Worm (Caenorhabditis elegans) whole organism, early embryonic: ENCODE measurements around the gene T10D4.6.

Source experiments
- F13C5.2 ChIP-seq: sonication (generic microtip); optimal IDR thresholded peaks from 2 replicates; lab custom pipeline; 2017; ENCODE audit warnings: mild to moderate bottlenecking, missing genetic modification characterization, inconsistent platforms, missing compliant biosample characterization
- aly-1 ChIP-seq: sonication (generic microtip); optimal IDR thresholded peaks from 2 replicates; lab custom pipeline; 2016; ENCODE audit warnings: missing genetic modification characterization, missing compliant biosample characterization
- ama-1 ChIP-seq: fragments of 150-350 bp; optimal IDR thresholded peaks from 2 replicates; lab custom pipeline; 2014
- hnd-1 ChIP-seq: sonication (generic microtip); optimal IDR thresholded peaks from 2 replicates; lab custom pipeline; 2016; ENCODE audit warnings: missing genetic modification characterization, missing compliant biosample characterization
- pes-1 ChIP-seq: fragments of 200-800 bp; sonication (Bioruptor generic); IDR thresholded peaks from 2 replicates; pipeline ENCODE4 v1.3.6; 2022; ENCODE audit warnings: missing genetic modification reagents, missing genetic modification characterization, missing compliant biosample characterization
- scrt-1 ChIP-seq: fragments of 200-800 bp; sonication (Bioruptor generic); IDR thresholded peaks from 2 replicates; pipeline ENCODE4 v1.3.6; 2022; ENCODE audit warnings: missing genetic modification characterization, missing compliant biosample characterization
- tbx-11 ChIP-seq: fragments of 200-800 bp; sonication (Bioruptor generic); IDR thresholded peaks from 2 replicates; pipeline ENCODE4 v1.3.6; 2022; ENCODE audit warnings: missing genetic modification characterization, missing compliant biosample characterization
- tra-4 ChIP-seq: sonication (generic microtip); optimal IDR thresholded peaks from 2 replicates; lab custom pipeline; 2017; ENCODE audit warnings: missing genetic modification characterization, missing compliant biosample characterization

DNA sequence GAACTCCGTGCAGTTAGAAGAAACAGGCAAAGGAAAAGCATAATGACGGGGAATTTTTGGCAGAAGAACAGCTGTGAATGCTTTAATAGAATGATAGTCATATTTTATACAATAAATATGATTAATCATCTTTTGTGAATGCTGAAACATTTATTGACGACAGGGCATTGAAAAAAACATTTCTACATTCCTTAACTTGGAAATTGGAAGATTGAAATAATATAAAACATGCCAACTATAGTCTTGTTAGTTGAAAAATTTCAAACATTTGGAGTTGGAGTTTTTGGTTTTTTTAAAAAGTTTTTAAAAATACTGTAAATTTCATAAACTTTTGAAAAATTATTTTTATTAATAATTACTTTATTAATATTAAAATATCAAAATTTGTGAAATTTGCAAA is 22.3 kb upstream of the T10D4.6 start, which contains the start of gene Y25C1A.14:
- TF ChIP-seq hnd-1 (tag; lab: Kevin White, UChicago) (no peak), pes-1 (no peak), ama-1 (lab: Kevin White, UChicago) (no peak), aly-1 (no peak), F13C5.2 (tag; lab: Kevin White, UChicago) (no peak), scrt-1 (GFP tag; lab: Robert Waterston, UW) (no peak), tbx-11 (no peak), tra-4 (tag; lab: Kevin White, UChicago) (no peak)
